Worm (Caenorhabditis elegans): Measurements from ENCODE around the gene fbl-1.

DNA sequence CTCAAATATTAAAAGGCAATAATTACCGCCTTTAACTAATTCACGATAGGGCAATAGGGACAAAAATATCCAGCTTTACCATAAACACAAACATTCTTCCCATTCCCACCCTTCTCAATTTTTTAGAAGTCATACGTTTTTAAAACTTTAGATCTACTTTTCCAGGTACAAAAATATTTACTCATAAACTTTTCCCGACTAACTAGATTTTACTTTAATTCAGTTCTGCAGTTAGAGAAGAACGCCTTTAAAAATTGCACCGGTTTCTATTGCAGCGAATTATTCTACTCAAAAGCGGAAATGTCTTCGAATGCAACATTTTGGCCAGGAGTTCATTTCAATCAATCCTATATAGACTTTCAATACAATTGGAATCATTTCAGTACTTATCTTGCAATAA, 44.3 kb upstream of the fbl-1 start, which contains the start of gene sru-3:
- TF ChIP-seq B0310.2 (tag; optimal IDR thresholded peaks at IDR 0.05) (no peak), ama-1 (optimal IDR thresholded peaks at IDR 0.05) (no peak), flt-1 (GFP tag; IDR thresholded peaks at IDR 0.05) (no peak), hnd-1 (tag; optimal IDR thresholded peaks at IDR 0.05) (no peak), pes-1 (GFP tag; IDR thresholded peaks at IDR 0.05) (no peak), tra-4 (tag; optimal IDR thresholded peaks at IDR 0.05) (no peak), aly-1 (tag; optimal IDR thresholded peaks at IDR 0.05) (no peak), hmbx-1 (tag; optimal IDR thresholded peaks at IDR 0.05) (no peak)

Data from whole organism, early embryonic.